Fruit fly (Drosophila melanogaster) whole organism, embryonic: ENCODE results near the gene CG9132.
A peak's percentile ranks its signal among the peaks of the same experiment; 100 is the strongest.

Source experiments
- Antp ChIP-seq: fragments of 200-800 bp; sonication (Bioruptor generic); optimal IDR thresholded peaks from 3 replicates; lab custom pipeline; 2016; ENCODE audit warnings: missing biosample characterization, missing genetic modification characterization
- CG1024 ChIP-seq: fragments of 200-800 bp; sonication (Bioruptor generic); IDR thresholded peaks from 2 replicates; pipeline ENCODE4 v1.3.6; 2022; ENCODE audit warnings: missing biosample characterization, missing genetic modification characterization
- CG10565 ChIP-seq: fragments of 200-800 bp; sonication (Bioruptor generic); optimal IDR thresholded peaks from 3 replicates; lab custom pipeline; 2016; ENCODE audit warnings: missing biosample characterization, mild to moderate bottlenecking, missing genetic modification characterization
- CG11723 ChIP-seq: fragments of 200-800 bp; sonication (Bioruptor generic); optimal IDR thresholded peaks from 2 replicates; lab custom pipeline; 2017; ENCODE audit warnings: missing biosample characterization, mild to moderate bottlenecking, missing genetic modification characterization
- CG12071 ChIP-seq: fragments of 200-800 bp; sonication (Bioruptor generic); optimal IDR thresholded peaks from 3 replicates; lab custom pipeline; 2018; ENCODE audit warnings: missing biosample characterization, mild to moderate bottlenecking, missing genetic modification characterization
- CG12104 ChIP-seq: fragments of 200-800 bp; sonication (Bioruptor generic); optimal IDR thresholded peaks from 3 replicates; lab custom pipeline; 2016; ENCODE audit warnings: missing biosample characterization, missing genetic modification characterization
- CG14860 ChIP-seq: fragments of 200-800 bp; sonication (Bioruptor generic); IDR thresholded peaks from 3 replicates; pipeline ENCODE4 v1.3.6; 2022; ENCODE audit warnings: missing biosample characterization, missing genetic modification characterization; ENCODE audit not compliant: partially characterized antibody
- CG15011 ChIP-seq: fragments of 200-800 bp; sonication (Bioruptor generic); optimal IDR thresholded peaks from 3 replicates; lab custom pipeline; 2018; ENCODE audit warnings: missing biosample characterization, mild to moderate bottlenecking, missing genetic modification characterization
- CG1647 ChIP-seq: fragments of 200-800 bp; sonication (Bioruptor generic); optimal IDR thresholded peaks from 3 replicates; lab custom pipeline; 2016; ENCODE audit warnings: missing biosample characterization, missing genetic modification characterization
- CG17186 ChIP-seq: fragments of 200-800 bp; sonication (Bioruptor generic); optimal IDR thresholded peaks from 3 replicates; lab custom pipeline; 2017; ENCODE audit warnings: missing biosample characterization, missing genetic modification reagents, missing genetic modification characterization
- CG17802 ChIP-seq: fragments of 200-800 bp; sonication (Bioruptor generic); optimal IDR thresholded peaks from 2 replicates; lab custom pipeline; 2018; ENCODE audit warnings: missing biosample characterization, mild to moderate bottlenecking, missing genetic modification characterization, moderate library complexity
- CG1792 ChIP-seq: fragments of 200-800 bp; sonication (Bioruptor generic); optimal IDR thresholded peaks from 2 replicates; lab custom pipeline; 2016; ENCODE audit warnings: missing biosample characterization, missing genetic modification characterization
- CG18619 ChIP-seq: fragments of 200-800 bp; sonication (Bioruptor generic); optimal IDR thresholded peaks from 3 replicates; lab custom pipeline; 2017; ENCODE audit warnings: missing biosample characterization, mild to moderate bottlenecking, missing genetic modification characterization
- CG2202 ChIP-seq: fragments of 200-800 bp; sonication (Bioruptor generic); optimal IDR thresholded peaks from 2 replicates; lab custom pipeline; 2018; ENCODE audit warnings: missing biosample characterization, mild to moderate bottlenecking, missing genetic modification characterization
- CG2712 ChIP-seq: fragments of 200-800 bp; optimal IDR thresholded peaks from 3 replicates; lab custom pipeline; 2019; ENCODE audit warnings: missing biosample characterization, mild to moderate bottlenecking, missing genetic modification characterization, moderate library complexity
- CG3995 ChIP-seq: fragments of 200-800 bp; sonication (Bioruptor generic); optimal IDR thresholded peaks from 3 replicates; lab custom pipeline; 2016; ENCODE audit warnings: missing biosample characterization, missing genetic modification characterization
- CG4820 ChIP-seq: fragments of 200-800 bp; sonication (Bioruptor generic); optimal IDR thresholded peaks from 3 replicates; lab custom pipeline; 2016; ENCODE audit warnings: missing biosample characterization, missing genetic modification characterization
- CG7745 ChIP-seq: fragments of 200-800 bp; sonication (Bioruptor generic); optimal IDR thresholded peaks from 2 replicates; lab custom pipeline; 2018; ENCODE audit warnings: missing biosample characterization, mild to moderate bottlenecking, missing genetic modification characterization, moderate library complexity
- CG8359 ChIP-seq: fragments of 200-800 bp; sonication (Bioruptor generic); optimal IDR thresholded peaks from 2 replicates; lab custom pipeline; 2017; ENCODE audit warnings: missing biosample characterization, mild to moderate bottlenecking, missing genetic modification characterization, borderline replicate concordance
- CG8765 ChIP-seq: fragments of 200-800 bp; sonication (Bioruptor generic); IDR thresholded peaks from 2 replicates; pipeline ENCODE4 v1.3.6; 2022; ENCODE audit warnings: missing biosample characterization, missing genetic modification characterization
- D ChIP-seq, 2 experiments: fragments of 200-800 bp in 1 of 2; fragments of >200 bp in 1 of 2; sonication (Bioruptor generic) in 1 of 2; optimal IDR thresholded peaks; 2 replicates in 1 of 2; 3 replicates in 1 of 2; lab custom pipeline; 2017; ENCODE audit warnings: mild to moderate bottlenecking in 1 of 2, missing biosample characterization in 1 of 2, missing genetic modification characterization in 1 of 2, missing genetic modification reagents in 1 of 2
- Dip2 ChIP-seq: fragments of 200-800 bp; sonication (Bioruptor generic); IDR thresholded peaks from 2 replicates; pipeline ENCODE4 v1.3.6; 2022; ENCODE audit warnings: missing biosample characterization, missing genetic modification characterization
- Dll ChIP-seq: fragments of 200-800 bp; sonication (Bioruptor generic); IDR thresholded peaks from 4 replicates; pipeline ENCODE4 v1.3.6; 2022; ENCODE audit warnings: missing biosample characterization, missing genetic modification characterization; ENCODE audit not compliant: partially characterized antibody
- Ets65A ChIP-seq: fragments of 200-800 bp; sonication (Bioruptor generic); peaks from one replicate; lab custom pipeline; 2016; ENCODE audit warnings: missing biosample characterization, missing genetic modification characterization
- HLH4C ChIP-seq: fragments of 200-800 bp; sonication (Bioruptor generic); IDR thresholded peaks from 3 replicates; pipeline ENCODE4 v1.3.6; 2022; ENCODE audit warnings: missing biosample characterization, missing genetic modification characterization; ENCODE audit not compliant: partially characterized antibody
- Jarid2 ChIP-seq: fragments of 200-800 bp; sonication (Bioruptor generic); optimal IDR thresholded peaks from 3 replicates; lab custom pipeline; 2017; ENCODE audit warnings: mild to moderate bottlenecking, missing biosample characterization, missing genetic modification reagents, missing genetic modification characterization
- Max ChIP-seq: fragments of 200-800 bp; sonication (Bioruptor generic); optimal IDR thresholded peaks from 2 replicates; lab custom pipeline; 2016; ENCODE audit warnings: missing biosample characterization, mild to moderate bottlenecking, missing genetic modification characterization
- Med ChIP-seq: fragments of 200-800 bp; sonication (Bioruptor generic); peaks from one replicate; lab custom pipeline; 2016; ENCODE audit warnings: missing biosample characterization, missing genetic modification characterization, mild to moderate bottlenecking, inconsistent platforms, moderate library complexity
- Neu2 ChIP-seq: fragments of 200-800 bp; sonication (Bioruptor generic); optimal IDR thresholded peaks from 3 replicates; lab custom pipeline; 2016; ENCODE audit warnings: missing biosample characterization, missing genetic modification characterization, borderline replicate concordance
- Poxn ChIP-seq: fragments of 200-800 bp; sonication (Bioruptor generic); IDR thresholded peaks from 2 replicates; pipeline ENCODE4 v1.3.6; 2022; ENCODE audit warnings: missing biosample characterization, missing genetic modification characterization
- Ptx1 ChIP-seq: fragments of 200-800 bp; sonication (Bioruptor generic); IDR thresholded peaks from 2 replicates; pipeline ENCODE4 v1.3.6; 2022; ENCODE audit warnings: missing biosample characterization, missing genetic modification characterization
- Scr ChIP-seq: fragments of 200-800 bp; sonication (Bioruptor generic); IDR thresholded peaks from 2 replicates; pipeline ENCODE4 v1.3.6; 2022; ENCODE audit warnings: missing biosample characterization, missing genetic modification characterization; ENCODE audit not compliant: partially characterized antibody
- Spps ChIP-seq: fragments of 200-800 bp; sonication (Bioruptor generic); optimal IDR thresholded peaks from 2 replicates; lab custom pipeline; 2018; ENCODE audit warnings: missing biosample characterization, mild to moderate bottlenecking, missing genetic modification characterization
- ato ChIP-seq: fragments of 200-800 bp; sonication (Bioruptor generic); IDR thresholded peaks from 2 replicates; pipeline ENCODE4 v1.3.6; 2022; ENCODE audit warnings: missing biosample characterization, missing genetic modification characterization; ENCODE audit not compliant: partially characterized antibody
- az2 ChIP-seq: fragments of 200-800 bp; sonication (Bioruptor generic); optimal IDR thresholded peaks from 3 replicates; lab custom pipeline; 2016; ENCODE audit warnings: missing biosample characterization, missing genetic modification characterization
- cad ChIP-seq: fragments of >200 bp; optimal IDR thresholded peaks from 2 replicates; lab custom pipeline; 2017; ENCODE audit warnings: missing biosample characterization, missing genetic modification characterization
- corto ChIP-seq: fragments of 200-800 bp; sonication (Bioruptor generic); optimal IDR thresholded peaks from 2 replicates; lab custom pipeline; 2016; ENCODE audit warnings: missing biosample characterization, mild to moderate bottlenecking, missing genetic modification characterization, moderate library complexity
- cwo ChIP-seq: fragments of 200-800 bp; sonication (Bioruptor generic); optimal IDR thresholded peaks from 3 replicates; lab custom pipeline; 2017; ENCODE audit warnings: missing biosample characterization, missing genetic modification characterization, mild to moderate bottlenecking, moderate library complexity, missing genetic modification reagents
- dmrt11E ChIP-seq: fragments of 200-800 bp; sonication (Bioruptor generic); optimal IDR thresholded peaks from 3 replicates; lab custom pipeline; 2018; ENCODE audit warnings: missing biosample characterization, mild to moderate bottlenecking, missing genetic modification characterization, moderate library complexity
- fd96Cb ChIP-seq: fragments of 200-800 bp; sonication (Bioruptor generic); optimal IDR thresholded peaks from 2 replicates; lab custom pipeline; 2018; ENCODE audit warnings: missing biosample characterization, mild to moderate bottlenecking, missing genetic modification characterization, moderate library complexity
- gt ChIP-seq: fragments of 200-800 bp; sonication (Bioruptor generic); IDR thresholded peaks from 2 replicates; pipeline ENCODE4 v1.3.6; 2022; ENCODE audit warnings: missing biosample characterization, missing genetic modification characterization
- hth ChIP-seq: fragments of >200 bp; optimal IDR thresholded peaks from 2 replicates; lab custom pipeline; 2017; ENCODE audit warnings: inconsistent platforms
- kni ChIP-seq: fragments of 200-800 bp; sonication (Bioruptor generic); optimal IDR thresholded peaks from 3 replicates; lab custom pipeline; 2017; ENCODE audit warnings: mild to moderate bottlenecking, missing biosample characterization, missing genetic modification reagents, missing genetic modification characterization
- lilli ChIP-seq: fragments of 200-800 bp; sonication (Bioruptor generic); optimal IDR thresholded peaks from 3 replicates; lab custom pipeline; 2016; ENCODE audit warnings: missing biosample characterization, missing genetic modification characterization
- nerfin-2 ChIP-seq: fragments of 200-800 bp; sonication (Bioruptor generic); IDR thresholded peaks from 2 replicates; pipeline ENCODE4 v1.3.6; 2022; ENCODE audit warnings: missing biosample characterization, missing genetic modification characterization; ENCODE audit not compliant: partially characterized antibody
- prd ChIP-seq, 3 experiments: fragments of >200 bp in 2 of 3; fragments of 200-800 bp in 1 of 3; sonication (Bioruptor generic) in 1 of 3; optimal IDR thresholded peaks in 2 of 3; IDR thresholded peaks in 1 of 3; 2 replicates in 2 of 3; 3 replicates in 1 of 3; pipeline versions ENCODE4 v1.3.6 to Lab custom; 2017 to 2022; ENCODE audit warnings: missing biosample characterization in 1 of 3, missing genetic modification characterization in 1 of 3
- seq ChIP-seq: fragments of 200-800 bp; sonication (Bioruptor generic); IDR thresholded peaks from 2 replicates; pipeline ENCODE4 v1.3.6; 2022; ENCODE audit warnings: missing biosample characterization, missing genetic modification characterization
- sug ChIP-seq: fragments of 200-800 bp; optimal IDR thresholded peaks from 2 replicates; lab custom pipeline; 2019; ENCODE audit warnings: missing biosample characterization, mild to moderate bottlenecking, missing genetic modification characterization, moderate library complexity

Gene CG9132

DNA sequence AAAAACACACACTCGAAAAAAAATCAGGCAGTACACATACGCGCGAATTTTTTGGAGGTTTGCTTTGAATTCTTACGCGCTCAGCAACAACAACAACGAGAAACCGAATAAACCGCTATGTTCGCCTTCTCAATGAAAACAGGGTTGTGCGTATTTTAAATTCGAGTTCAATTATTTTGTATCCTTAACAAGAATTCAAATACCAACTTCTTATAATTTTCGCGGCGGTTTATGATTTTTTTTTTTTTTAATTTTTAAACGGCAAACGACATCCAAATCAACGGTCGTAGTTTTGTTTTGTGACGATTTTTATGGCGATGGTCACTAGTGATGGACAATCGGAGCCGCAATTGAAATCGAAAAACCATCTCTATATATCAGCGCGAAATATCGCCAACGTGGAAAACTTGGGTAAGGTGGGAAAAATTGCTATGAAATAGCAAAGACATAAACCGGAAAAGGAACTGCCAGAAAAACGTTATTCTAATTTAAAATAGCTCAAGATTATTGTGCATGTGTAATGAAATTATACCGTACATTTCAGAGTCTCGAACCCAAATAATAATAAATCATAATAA, 48.8 kb downstream of the CG9132 start, which contains the start of gene goe (continued):
- TF ChIP-seq cwo (GFP tag; lab: Kevin White, UChicago) (peak; percentile 34), Max (GFP tag; lab: Kevin White, UChicago) (peak; percentile 37), fd96Cb (tag; lab: Kevin White, UChicago) (peak; percentile 2), Dll (GFP tag; lab: Robert Waterston, UW) (peak; percentile 86), Ets65A (GFP tag; lab: Kevin White, UChicago) (peak; percentile 99), Med (GFP tag; lab: Kevin White, UChicago) (peak; percentile 98), nerfin-2 (GFP tag; lab: Robert Waterston, UW) (peak; percentile 64), CG15011 (GFP tag; lab: Kevin White, UChicago) (peak; percentile 62), corto (GFP tag; lab: Kevin White, UChicago) (peak; percentile 41), CG12071 (GFP tag; lab: Kevin White, UChicago) (peak; percentile 44), CG17802 (tag; lab: Kevin White, UChicago) (peak; percentile 31), Scr (peak; percentile 89), CG10565 (no peak), CG3995 (peak; percentile 49), CG14860 (peak; percentile 56; the same call in 2 of the 3 replicates), dmrt11E (peak; percentile 68), az2 (GFP tag; lab: Kevin White, UChicago) (peak; percentile 65), CG8765 (GFP tag; lab: Robert Waterston, UW) (peak; percentile 63), prd (optimal IDR thresholded peaks at IDR 0.05; lab: Kevin White, UChicago) (no peak), prd (GFP tag; IDR thresholded peaks at IDR 0.05; lab: Robert Waterston, UW) (peak; percentile 73), kni (GFP tag; lab: Kevin White, UChicago) (peak; percentile 5), CG4820 (no peak), CG12104 (GFP tag; lab: Kevin White, UChicago) (peak; percentile 68), hth (lab: Kevin White, UChicago) (no peak), sug (tag; lab: Kevin White, UChicago) (peak; percentile 77), gt (GFP tag; lab: Robert Waterston, UW) (peak; percentile 22; the same call in 1 of the 2 replicates), CG7745 (no peak), cad (GFP tag; lab: Kevin White, UChicago) (no peak), CG1647 (GFP tag; lab: Kevin White, UChicago) (peak; percentile 40), Ptx1 (GFP tag; lab: Robert Waterston, UW) (peak; percentile 72), Antp (peak; percentile 84), Poxn (no peak; the same call in 1 of the 2 replicates), lilli (peak; percentile 85), CG2712 (tag; lab: Kevin White, UChicago) (peak; percentile 53), CG11723 (GFP tag; lab: Kevin White, UChicago) (peak; percentile 64), CG2202 (tag; lab: Kevin White, UChicago) (peak; percentile 61), ato (GFP tag; lab: Robert Waterston, UW) (peak; percentile 63), Dip2 (no peak), CG1792 (peak; percentile 5), CG18619 (peak; percentile 85), Neu2 (GFP tag; lab: Kevin White, UChicago) (peak; percentile 30), CG8359 (GFP tag; lab: Kevin White, UChicago) (no peak), HLH4C (GFP tag; lab: Robert Waterston, UW) (peak; percentile 70), Spps (tag; lab: Kevin White, UChicago) (no peak), seq (peak; percentile 44; the same call in 1 of the 2 replicates), D (optimal IDR thresholded peaks at IDR 0.05; lab: Kevin White, UChicago) (no peak), D (GFP tag; optimal IDR thresholded peaks at IDR 0.05; lab: Kevin White, UChicago) (no peak), CG1024 (GFP tag; lab: Robert Waterston, UW) (peak; percentile 57), Jarid2 (peak; percentile 49), CG17186 (GFP tag; lab: Kevin White, UChicago) (peak; percentile 78)
